Worm (Caenorhabditis elegans) whole organism, young adult: ENCODE results near the gene T27E7.4.
A peak's percentile ranks its signal among the peaks of the same experiment; 100 is the strongest.

Experiments used
- B0261.1 ChIP-seq: sonication (generic microtip); optimal IDR thresholded peaks from 2 replicates; lab custom pipeline; 2016; ENCODE audit warnings: mild to moderate bottlenecking, missing genetic modification characterization, moderate library complexity, missing compliant biosample characterization
- C06A6.2 ChIP-seq: fragments of 200-800 bp; sonication (Bioruptor generic); conservative IDR thresholded peaks from 2 replicates; pipeline ENCODE4 v1.3.6; 2022; ENCODE audit warnings: missing genetic modification characterization, missing compliant biosample characterization
- D2030.7 ChIP-seq: fragments of 200-800 bp; sonication (Bioruptor generic); IDR thresholded peaks from 2 replicates; pipeline ENCODE4 v1.3.6; 2022; ENCODE audit warnings: missing genetic modification reagents, missing genetic modification characterization, missing compliant biosample characterization
- F23B12.7 ChIP-seq: sonication (generic microtip); optimal IDR thresholded peaks from 2 replicates; lab custom pipeline; 2017; ENCODE audit warnings: missing genetic modification characterization, mild to moderate bottlenecking, missing compliant biosample characterization, antibody characterized with exemption, moderate library complexity; ENCODE audit not compliant: insufficient read depth
- F55B11.4 ChIP-seq: sonication (generic microtip); optimal IDR thresholded peaks from 2 replicates; lab custom pipeline; 2016; ENCODE audit warnings: missing compliant biosample characterization, missing genetic modification characterization, borderline replicate concordance; ENCODE audit not compliant: insufficient read depth
- F57A8.1 ChIP-seq: fragments of 200-800 bp; sonication (Bioruptor generic); optimal IDR thresholded peaks from 2 replicates; lab custom pipeline; 2018; ENCODE audit warnings: mild to moderate bottlenecking, missing genetic modification characterization, moderate library complexity, missing compliant biosample characterization
- F57C9.4 ChIP-seq: sonication (generic microtip); optimal IDR thresholded peaks from 2 replicates; lab custom pipeline; 2017; ENCODE audit warnings: mild to moderate bottlenecking, missing genetic modification characterization, missing compliant biosample characterization
- K11D2.4 ChIP-seq: fragments of 200-800 bp; sonication (Bioruptor generic); IDR thresholded peaks from 2 replicates; pipeline ENCODE4 v1.3.6; 2022; ENCODE audit warnings: missing genetic modification reagents, missing genetic modification characterization, missing compliant biosample characterization
- T07F8.4 ChIP-seq: sonication (generic microtip); optimal IDR thresholded peaks from 2 replicates; lab custom pipeline; 2016; ENCODE audit warnings: mild to moderate bottlenecking, missing genetic modification characterization, moderate library complexity, missing compliant biosample characterization
- Y53F4B.3 ChIP-seq: fragments of 200-800 bp; sonication (Bioruptor generic); IDR thresholded peaks from 2 replicates; pipeline ENCODE4 v1.3.6; 2022; ENCODE audit warnings: missing genetic modification reagents, missing genetic modification characterization, missing compliant biosample characterization
- akir-1 ChIP-seq: fragments of 200-800 bp; sonication (Bioruptor generic); optimal IDR thresholded peaks from 2 replicates; lab custom pipeline; 2018; ENCODE audit warnings: mild to moderate bottlenecking, missing genetic modification characterization, moderate library complexity, missing compliant biosample characterization
- aptf-3 ChIP-seq: fragments of 200-800 bp; sonication (Bioruptor generic); IDR thresholded peaks from 2 replicates; pipeline ENCODE4 v1.3.6; 2022; ENCODE audit warnings: missing genetic modification characterization, missing compliant biosample characterization
- attf-6 ChIP-seq: fragments of 200-800 bp; sonication (Bioruptor generic); IDR thresholded peaks from 2 replicates; pipeline ENCODE4 v1.3.6; 2022; ENCODE audit warnings: missing genetic modification reagents, missing genetic modification characterization, missing compliant biosample characterization
- ceh-58 ChIP-seq: fragments of 200-800 bp; sonication (Bioruptor generic); IDR thresholded peaks from 2 replicates; pipeline ENCODE4 v1.3.6; 2022; ENCODE audit warnings: missing genetic modification characterization, missing compliant biosample characterization
- ceh-91 ChIP-seq: fragments of 200-800 bp; sonication (Bioruptor generic); IDR thresholded peaks from 2 replicates; pipeline ENCODE4 v1.3.6; 2022; ENCODE audit warnings: missing genetic modification reagents, missing genetic modification characterization, missing compliant biosample characterization
- egl-18 ChIP-seq: fragments of 200-800 bp; sonication (Bioruptor generic); IDR thresholded peaks from 2 replicates; pipeline ENCODE4 v1.3.6; 2022; ENCODE audit warnings: missing genetic modification reagents, missing genetic modification characterization, missing compliant biosample characterization
- egl-44 ChIP-seq: fragments of 200-800 bp; sonication (Bioruptor generic); IDR thresholded peaks from 2 replicates; pipeline ENCODE4 v1.3.6; 2022; ENCODE audit warnings: missing genetic modification reagents, missing genetic modification characterization, missing compliant biosample characterization
- egrh-3 ChIP-seq: fragments of 200-800 bp; sonication (Bioruptor generic); IDR thresholded peaks from 2 replicates; pipeline ENCODE4 v1.3.6; 2022; ENCODE audit warnings: missing genetic modification reagents, missing genetic modification characterization, missing compliant biosample characterization
- hlh-12 ChIP-seq: sonication (generic microtip); optimal IDR thresholded peaks from 2 replicates; lab custom pipeline; 2016; ENCODE audit warnings: missing genetic modification characterization, missing compliant biosample characterization
- hrde-1 ChIP-seq: sonication (generic microtip); optimal IDR thresholded peaks from 2 replicates; lab custom pipeline; 2016; ENCODE audit warnings: missing genetic modification characterization, mild to moderate bottlenecking, missing compliant biosample characterization, moderate library complexity, missing genotype, missing genetic modification reagents, borderline replicate concordance
- lag-1 ChIP-seq: fragments of 200-800 bp; sonication (Bioruptor generic); IDR thresholded peaks from 2 replicates; pipeline ENCODE4 v1.3.6; 2022; ENCODE audit warnings: missing genetic modification reagents, missing genetic modification characterization, missing compliant biosample characterization
- let-526 ChIP-seq: fragments of 200-800 bp; sonication (Bioruptor generic); IDR thresholded peaks from 2 replicates; pipeline ENCODE4 v1.3.6; 2022; ENCODE audit warnings: missing genetic modification reagents, missing genetic modification characterization, missing compliant biosample characterization
- let-607 ChIP-seq, 2 experiments: fragments of 200-800 bp in 1 of 2; sonication (Bioruptor generic) in 1 of 2; sonication (generic microtip) in 1 of 2; optimal IDR thresholded peaks; 2 replicates each; lab custom pipeline; 2016 to 2018; ENCODE audit warnings: mild to moderate bottlenecking in 2 of 2, missing compliant biosample characterization in 2 of 2, missing genetic modification characterization in 2 of 2, moderate library complexity in 2 of 2, missing genotype in 1 of 2
- lin-26 ChIP-seq: fragments of 200-800 bp; sonication (Bioruptor generic); IDR thresholded peaks from 2 replicates; pipeline ENCODE4 v1.3.6; 2022; ENCODE audit warnings: missing genetic modification reagents, missing genetic modification characterization, missing compliant biosample characterization
- lsy-27 ChIP-seq: sonication (generic microtip); optimal IDR thresholded peaks from 2 replicates; lab custom pipeline; 2017; ENCODE audit warnings: missing genetic modification characterization, mild to moderate bottlenecking, missing compliant biosample characterization, antibody characterized with exemption, missing genotype, borderline replicate concordance; ENCODE audit not compliant: insufficient read depth
- madf-10 ChIP-seq: sonication (generic microtip); optimal IDR thresholded peaks from 2 replicates; lab custom pipeline; 2016; ENCODE audit warnings: mild to moderate bottlenecking, missing genetic modification characterization, missing compliant biosample characterization
- mcd-1 ChIP-seq: fragments of 200-800 bp; sonication (Bioruptor generic); IDR thresholded peaks from 2 replicates; pipeline ENCODE4 v1.3.6; 2022; ENCODE audit warnings: missing genetic modification reagents, missing genetic modification characterization, missing compliant biosample characterization
- mel-28 ChIP-seq: sonication (generic microtip); optimal IDR thresholded peaks from 2 replicates; lab custom pipeline; 2016; ENCODE audit warnings: borderline replicate concordance, mild to moderate bottlenecking, missing genetic modification characterization, missing compliant biosample characterization
- mes-4 ChIP-seq: sonication (generic microtip); optimal IDR thresholded peaks from 2 replicates; lab custom pipeline; 2016; ENCODE audit warnings: missing genotype, missing genetic modification characterization, missing compliant biosample characterization
- nhr-120 ChIP-seq: fragments of 200-800 bp; sonication (Bioruptor generic); IDR thresholded peaks from 2 replicates; pipeline ENCODE4 v1.3.6; 2022; ENCODE audit warnings: missing genetic modification characterization, missing compliant biosample characterization
- nhr-179 ChIP-seq: sonication (generic microtip); optimal IDR thresholded peaks from 2 replicates; lab custom pipeline; 2016; ENCODE audit warnings: mild to moderate bottlenecking, missing genetic modification characterization, missing compliant biosample characterization
- nhr-27 ChIP-seq: fragments of 200-800 bp; sonication (Bioruptor generic); optimal IDR thresholded peaks from 2 replicates; lab custom pipeline; 2018; ENCODE audit warnings: mild to moderate bottlenecking, missing genetic modification characterization, moderate library complexity, missing compliant biosample characterization
- rec-8 ChIP-seq, 2 experiments: sonication (generic microtip); optimal IDR thresholded peaks; 2 replicates each; lab custom pipeline; 2016; ENCODE audit warnings: mild to moderate bottlenecking in 2 of 2, missing genetic modification characterization in 2 of 2, missing genetic modification reagents in 2 of 2, missing genotype in 2 of 2, missing biosample characterization in 1 of 2, missing compliant biosample characterization in 1 of 2, moderate library complexity in 1 of 2
- sdz-38 ChIP-seq: sonication (generic microtip); optimal IDR thresholded peaks from 2 replicates; lab custom pipeline; 2016; ENCODE audit warnings: missing genotype, missing genetic modification characterization, missing compliant biosample characterization
- snpc-1.1 ChIP-seq: sonication (generic microtip); optimal IDR thresholded peaks from 2 replicates; lab custom pipeline; 2017; ENCODE audit warnings: missing genetic modification characterization, mild to moderate bottlenecking, missing compliant biosample characterization, antibody characterized with exemption, moderate library complexity, missing genotype, missing genetic modification reagents; ENCODE audit not compliant: insufficient read depth
- snpc-4 ChIP-seq, 5 experiments: fragments of 150-350 bp in 1 of 5; sonication (generic microtip) in 4 of 5; optimal IDR thresholded peaks; 2 replicates each; lab custom pipeline; 2014 to 2018; ENCODE audit warnings: missing genetic modification characterization in 5 of 5, missing biosample characterization in 3 of 5, antibody characterized with exemption in 2 of 5, mild to moderate bottlenecking in 2 of 5, missing compliant biosample characterization in 2 of 5, missing genotype in 2 of 5, moderate library complexity in 2 of 5, missing genetic modification reagents in 1 of 5
- somi-1 ChIP-seq: fragments of 200-800 bp; sonication (Bioruptor generic); optimal IDR thresholded peaks from 2 replicates; lab custom pipeline; 2018; ENCODE audit warnings: mild to moderate bottlenecking, missing genetic modification characterization, missing compliant biosample characterization
- sptf-2 ChIP-seq: fragments of 200-800 bp; sonication (Bioruptor generic); optimal IDR thresholded peaks from 2 replicates; lab custom pipeline; 2018; ENCODE audit warnings: mild to moderate bottlenecking, missing genetic modification characterization, missing compliant biosample characterization
- ztf-28 ChIP-seq: fragments of 200-800 bp; sonication (Bioruptor generic); IDR thresholded peaks from 2 replicates; pipeline ENCODE4 v1.3.6; 2022; ENCODE audit warnings: missing genetic modification reagents, missing genetic modification characterization, missing compliant biosample characterization
- ztf-6 ChIP-seq: fragments of 200-800 bp; sonication (Bioruptor generic); IDR thresholded peaks from 2 replicates; pipeline ENCODE4 v1.3.6; 2022; ENCODE audit warnings: missing genetic modification reagents, missing genetic modification characterization, missing compliant biosample characterization

T27E7.4 gene

DNA sequence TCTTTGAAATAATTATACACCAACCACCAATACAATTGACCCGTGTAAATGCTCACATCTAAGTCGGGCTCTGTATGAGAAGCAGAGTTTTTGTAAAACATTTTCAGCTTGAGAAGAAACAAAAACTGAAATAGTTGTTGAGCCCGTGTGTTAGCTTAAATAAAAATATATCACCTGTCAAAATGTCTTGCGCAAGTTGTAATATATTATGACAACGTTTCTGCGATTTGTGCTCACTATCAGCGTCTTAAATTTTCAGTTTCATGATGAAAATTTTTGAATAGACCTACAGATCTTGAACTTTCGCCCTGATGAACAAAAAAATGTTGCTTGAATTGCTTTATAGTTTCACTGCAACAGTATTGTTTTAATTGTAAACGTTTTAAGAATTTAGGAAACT, at the start of gene T27E7.4:
TSS of gene T27E7.4 (minus strand) at position 101 of the 400 bp plus-strand sequence.
- no peak for TF ChIP-seq T07F8.4

DNA sequence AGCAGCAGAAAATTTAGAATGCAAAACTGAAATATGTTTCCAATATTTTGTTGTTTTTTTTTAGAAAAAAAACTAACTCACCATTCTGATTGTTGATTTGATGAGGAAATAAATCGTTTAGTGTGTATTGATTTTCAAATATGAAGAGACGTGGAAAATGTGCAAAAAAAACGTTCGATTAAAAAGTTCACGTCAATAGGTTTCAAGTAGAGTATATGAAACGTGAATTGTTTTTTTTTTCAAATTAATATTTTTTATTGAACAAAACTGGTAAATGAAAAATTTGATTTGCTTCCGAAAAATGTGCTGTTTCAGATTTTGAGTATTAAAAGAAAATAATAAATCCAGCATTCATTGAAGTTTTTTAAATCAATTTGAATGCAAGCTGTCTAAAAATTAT, 46.1 kb upstream of the T27E7.4 start, which contains the start of gene irld-18:
TSS of gene irld-18 (minus strand) at position 101 of the 400 bp plus-strand sequence.
- TF ChIP-seq mcd-1: no peak
- no peak for TF ChIP-seq egl-44 (GFP tag; lab: Robert Waterston, UW)
- no peak for TF ChIP-seq akir-1
- TF ChIP-seq egrh-3 (GFP tag; lab: Robert Waterston, UW): no peak
- TF ChIP-seq nhr-179 (tag; lab: Kevin White, UChicago): no peak
- no peak for TF ChIP-seq C06A6.2 (GFP tag; lab: Robert Waterston, UW)
- TF ChIP-seq mes-4 (tag; lab: Kevin White, UChicago): no peak
- no peak for TF ChIP-seq B0261.1 (tag; lab: Kevin White, UChicago)
- no peak for TF ChIP-seq F55B11.4 (tag; lab: Kevin White, UChicago)
- TF ChIP-seq F57A8.1 (GFP tag; lab: Kevin White, UChicago): no peak
- TF ChIP-seq K11D2.4 (GFP tag; lab: Robert Waterston, UW): no peak
- no peak for TF ChIP-seq ceh-91
- TF ChIP-seq sptf-2: no peak
- no peak for TF ChIP-seq Y53F4B.3 (GFP tag; lab: Robert Waterston, UW)
- no peak for TF ChIP-seq nhr-120
- no peak for TF ChIP-seq F57C9.4 (tag; lab: Kevin White, UChicago)
- TF ChIP-seq, all 124 proteins: peak for 0

DNA sequence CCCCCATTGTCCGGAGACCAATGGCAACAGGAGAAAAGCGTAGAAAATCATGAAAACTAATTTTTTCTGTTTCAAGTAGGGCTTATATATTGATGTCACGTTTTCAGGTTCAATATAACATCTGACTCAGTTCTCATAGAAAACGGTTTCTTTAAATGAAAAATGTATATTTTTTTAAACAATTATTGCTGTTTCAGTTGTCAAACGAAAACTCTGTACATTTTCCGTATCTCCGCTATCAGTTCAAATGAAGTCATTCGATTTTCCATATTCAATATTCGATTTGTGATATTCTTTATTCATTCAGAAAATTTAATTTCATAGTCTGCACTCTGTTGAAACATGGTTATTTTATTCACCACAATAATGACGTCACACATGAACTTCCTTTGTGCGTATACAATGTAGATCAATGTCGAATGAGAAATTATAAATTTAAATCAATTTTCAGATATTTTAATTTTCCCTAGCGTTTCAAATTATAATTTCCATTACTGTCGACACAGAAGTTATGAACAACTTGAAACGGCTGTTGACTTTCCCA, 43.9 kb upstream of the T27E7.4 start, which contains the start of gene Y57G11B.8:
TSS of gene Y57G11B.8 (minus strand) at position 51 of the 544 bp plus-strand sequence.
- no peak for TF ChIP-seq egl-18 (GFP tag; lab: Robert Waterston, UW)
- no peak for TF ChIP-seq snpc-4 (GFP tag; optimal IDR thresholded peaks at IDR 0.05; lab: Kevin White, UChicago)
- peak in 1 of 4 experiments; percentile 52 for TF ChIP-seq snpc-4 (tag; optimal IDR thresholded peaks at IDR 0.05; lab: Kevin White, UChicago)
- no peak for TF ChIP-seq ztf-28 (GFP tag; lab: Robert Waterston, UW)
- no peak for TF ChIP-seq aptf-3 (GFP tag; lab: Robert Waterston, UW)
- peak; percentile 40; the same call in 1 of the 2 replicates for TF ChIP-seq attf-6

DNA sequence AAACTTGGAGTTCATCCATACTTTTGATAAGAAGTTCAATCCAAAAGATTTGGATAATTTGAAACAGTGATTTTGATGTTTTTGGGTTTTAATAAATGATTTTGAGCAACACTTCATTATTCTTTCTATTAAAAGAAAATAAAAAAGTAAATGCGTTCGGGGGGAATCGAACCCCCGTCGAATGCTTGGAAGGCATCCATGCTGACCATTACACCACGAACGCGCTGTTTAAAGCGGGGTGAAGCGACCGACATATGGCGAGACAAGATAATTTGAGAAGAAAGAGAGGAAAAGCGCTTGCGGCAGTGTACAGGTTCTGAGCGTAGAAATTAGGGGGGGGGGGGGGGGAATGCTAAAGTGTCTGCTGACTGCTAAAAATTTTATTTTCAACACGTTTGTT, 41.6 kb upstream of the T27E7.4 start:
- TF ChIP-seq egl-44 (GFP tag; lab: Robert Waterston, UW) (no peak), lag-1 (GFP tag; lab: Robert Waterston, UW) (no peak), egrh-3 (GFP tag; lab: Robert Waterston, UW) (peak; percentile 55; the same call in 1 of the 2 replicates), let-607 (tag; optimal IDR thresholded peaks at IDR 0.05; lab: Kevin White, UChicago) (peak in 1 of 2 experiments; percentile 20), somi-1 (GFP tag; lab: Kevin White, UChicago) (no peak), ztf-6 (GFP tag; lab: Robert Waterston, UW) (no peak), madf-10 (tag; lab: Kevin White, UChicago) (peak; percentile 38), snpc-1.1 (tag; lab: Kevin White, UChicago) (peak; percentile 76), ceh-58 (GFP tag; lab: Robert Waterston, UW) (no peak), T07F8.4 (peak; percentile 39), F55B11.4 (tag; lab: Kevin White, UChicago) (no peak), mel-28 (tag; lab: Kevin White, UChicago) (no peak), hlh-12 (tag; lab: Kevin White, UChicago) (peak; percentile 46), lin-26 (GFP tag; lab: Robert Waterston, UW) (peak; percentile 86), F57A8.1 (GFP tag; lab: Kevin White, UChicago) (no peak), hrde-1 (no peak), rec-8 (tag; optimal IDR thresholded peaks at IDR 0.05; lab: Kevin White, UChicago) (peak in 1 of 2 experiments; percentile 48), D2030.7 (peak; percentile 42; the same call in 1 of the 2 replicates), aptf-3 (GFP tag; lab: Robert Waterston, UW) (no peak), lsy-27 (tag; lab: Kevin White, UChicago) (peak; percentile 47), sptf-2 (no peak), nhr-27 (tag; lab: Kevin White, UChicago) (no peak), sdz-38 (tag; lab: Kevin White, UChicago) (no peak), let-526 (GFP tag; lab: Robert Waterston, UW) (no peak), F23B12.7 (tag; lab: Kevin White, UChicago) (peak; percentile 89)
